Worm (Caenorhabditis elegans): ENCODE data around the gene trpa-1.

Gene trpa-1

DNA sequence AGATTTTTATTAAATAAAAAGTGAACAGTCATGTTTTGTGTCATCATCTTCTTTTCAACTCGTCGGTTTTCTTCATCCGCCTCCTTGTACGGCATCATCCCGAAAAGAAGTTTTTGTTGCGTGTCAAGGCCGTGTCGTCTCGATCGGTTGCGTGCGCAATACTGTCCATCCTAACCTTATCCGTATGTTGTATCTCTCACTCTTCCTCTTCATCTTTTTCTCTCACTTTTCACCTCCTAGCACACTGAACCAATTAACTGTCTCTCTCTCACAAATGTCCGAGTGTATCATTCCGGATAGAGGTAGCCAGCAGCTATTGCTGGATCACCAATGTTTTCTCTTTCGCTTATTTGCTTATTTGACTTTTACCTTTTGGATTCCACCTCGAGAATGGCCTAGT is 19.2 kb downstream of the trpa-1 start:
- TF ChIP-seq dmd-4 (tag; optimal IDR thresholded peaks at IDR 0.05; ENCODE audit: borderline replicate concordance) (no peak), che-1 (tag; optimal IDR thresholded peaks at IDR 0.05) (no peak), npax-4 (tag; optimal IDR thresholded peaks at IDR 0.05) (no peak), ztf-16 (tag; optimal IDR thresholded peaks at IDR 0.05) (no peak), nfya-1 (tag; optimal IDR thresholded peaks at IDR 0.05) (no peak), pqm-1 (tag; optimal IDR thresholded peaks at IDR 0.05) (no peak), ceh-22 (tag; optimal IDR thresholded peaks at IDR 0.05) (no peak), ceh-24 (tag; optimal IDR thresholded peaks at IDR 0.05) (no peak), gmeb-2 (tag; optimal IDR thresholded peaks at IDR 0.05) (no peak), ceh-2 (tag; optimal IDR thresholded peaks at IDR 0.05) (no peak), ceh-14 (tag; optimal IDR thresholded peaks at IDR 0.05) (no peak), ceh-6 (GFP tag; optimal IDR thresholded peaks at IDR 0.05) (no peak), unc-3 (GFP tag; conservative IDR thresholded peaks at IDR 0.05) (no peak), unc-3 (tag; optimal IDR thresholded peaks at IDR 0.05) (no peak)

- TF ChIP-seq C08G9.2 (tag; optimal IDR thresholded peaks at IDR 0.05) = no peak
- no peak for TF ChIP-seq K09A11.1 (tag; optimal IDR thresholded peaks at IDR 0.05; ENCODE audit: insufficient read depth)
- TF ChIP-seq ama-1 (optimal IDR thresholded peaks at IDR 0.05) = no peak
- no peak for TF ChIP-seq rnt-1 (tag; optimal IDR thresholded peaks at IDR 0.05)
- no peak for TF ChIP-seq lin-11 (tag; optimal IDR thresholded peaks at IDR 0.05)
- TF ChIP-seq ceh-31 (tag; optimal IDR thresholded peaks at IDR 0.05) = no peak
- no peak for TF ChIP-seq odd-2 (tag; optimal IDR thresholded peaks at IDR 0.05)
- no peak for TF ChIP-seq eyg-1 (tag; optimal IDR thresholded peaks at IDR 0.05)
Measured at ce11 chrIV:11885313-11885712, 21.0 kb downstream of the trpa-1 start, which contains the start of gene let-653. TSS of gene let-653 (plus strand) at chrIV:11885613.

DNA sequence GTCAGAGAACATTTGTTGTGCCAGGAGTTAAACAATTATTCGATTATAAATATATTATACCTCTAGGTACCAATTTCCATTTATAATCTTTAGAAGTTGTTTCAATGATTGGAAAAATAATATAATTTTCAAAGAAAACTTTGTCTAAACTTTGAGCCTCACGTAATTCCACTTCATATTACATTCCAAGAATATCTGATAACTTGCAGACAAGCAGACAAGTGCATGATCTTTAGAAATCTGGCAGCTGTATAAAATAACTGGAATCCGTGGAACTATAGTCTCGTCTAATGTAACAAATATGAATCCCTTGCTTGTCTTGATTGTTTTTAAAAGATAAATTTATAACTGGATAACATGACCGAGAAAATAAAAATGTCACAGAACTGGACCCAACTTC is 28.2 kb downstream of the trpa-1 start:
- TF ChIP-seq ttx-3 (tag; optimal IDR thresholded peaks at IDR 0.05) = no peak
- TF ChIP-seq unc-42 (tag; optimal IDR thresholded peaks at IDR 0.05) = no peak
- no peak for TF ChIP-seq ama-1 (optimal IDR thresholded peaks at IDR 0.05)
- no peak for TF ChIP-seq ceh-45 (GFP tag; IDR thresholded peaks at IDR 0.05)
- no peak for TF ChIP-seq ceh-22 (tag; optimal IDR thresholded peaks at IDR 0.05)
- TF ChIP-seq nfya-1 (tag; optimal IDR thresholded peaks at IDR 0.05) = no peak
- TF ChIP-seq gmeb-2 (tag; optimal IDR thresholded peaks at IDR 0.05) = no peak
- TF ChIP-seq unc-3 (GFP tag; conservative IDR thresholded peaks at IDR 0.05) = no peak
- TF ChIP-seq unc-3 (tag; optimal IDR thresholded peaks at IDR 0.05) = no peak
- no peak for TF ChIP-seq K09A11.1 (tag; optimal IDR thresholded peaks at IDR 0.05; ENCODE audit: insufficient read depth)
- no peak for TF ChIP-seq dve-1 (tag; optimal IDR thresholded peaks at IDR 0.05)
- no peak for TF ChIP-seq ceh-48 (tag; optimal IDR thresholded peaks at IDR 0.05)
- no peak for TF ChIP-seq tbx-2 (tag; optimal IDR thresholded peaks at IDR 0.05)
- TF ChIP-seq madf-2 (tag; optimal IDR thresholded peaks at IDR 0.05) = no peak
- TF ChIP-seq odd-2 (tag; optimal IDR thresholded peaks at IDR 0.05) = no peak

DNA sequence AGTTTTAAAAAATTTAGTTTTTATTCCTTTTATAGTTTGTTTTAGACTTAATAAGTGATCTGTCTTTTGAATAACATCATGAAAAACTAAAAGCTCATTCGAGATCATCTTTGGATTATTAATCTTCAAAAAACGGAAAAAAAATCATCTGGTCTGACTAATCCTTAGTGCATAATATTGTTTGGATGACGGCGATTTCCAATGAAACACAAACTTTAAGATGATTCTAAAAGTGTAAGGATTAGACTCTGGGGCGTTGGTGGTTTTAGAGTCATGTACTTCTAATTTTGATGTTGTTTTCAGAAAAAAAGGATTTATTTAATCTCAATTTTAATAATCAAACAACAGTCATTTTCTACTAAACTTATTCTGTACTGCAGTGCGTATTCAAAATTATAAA is 29.0 kb downstream of the trpa-1 start:
- TF ChIP-seq ref-2 (tag; optimal IDR thresholded peaks at IDR 0.05) = no peak
- no peak for TF ChIP-seq gmeb-2 (tag; optimal IDR thresholded peaks at IDR 0.05)
- TF ChIP-seq lin-11 (tag; optimal IDR thresholded peaks at IDR 0.05) = no peak
- no peak for TF ChIP-seq ets-4 (tag; optimal IDR thresholded peaks at IDR 0.05)
- TF ChIP-seq ceh-6 (GFP tag; optimal IDR thresholded peaks at IDR 0.05) = no peak

ce11 chrIV:11897710-11898109 is 33.4 kb downstream of the trpa-1 start:
- TF ChIP-seq ets-4 (tag; optimal IDR thresholded peaks at IDR 0.05) (no peak), rnt-1 (tag; optimal IDR thresholded peaks at IDR 0.05) (no peak), npax-4 (tag; optimal IDR thresholded peaks at IDR 0.05) (no peak), sox-2 (GFP tag; IDR thresholded peaks at IDR 0.05) (no peak), fax-1 (tag; optimal IDR thresholded peaks at IDR 0.05) (no peak), ref-2 (tag; optimal IDR thresholded peaks at IDR 0.05) (no peak), pat-9 (tag; optimal IDR thresholded peaks at IDR 0.05) (no peak), elt-2 (tag; optimal IDR thresholded peaks at IDR 0.05) (no peak), ttx-3 (tag; optimal IDR thresholded peaks at IDR 0.05) (no peak), che-1 (tag; optimal IDR thresholded peaks at IDR 0.05) (no peak), ceh-22 (tag; optimal IDR thresholded peaks at IDR 0.05) (no peak), odd-2 (tag; optimal IDR thresholded peaks at IDR 0.05) (no peak), elt-4 (tag; optimal IDR thresholded peaks at IDR 0.05) (no peak), pha-2 (tag; optimal IDR thresholded peaks at IDR 0.05) (no peak), ahr-1 (tag; optimal IDR thresholded peaks at IDR 0.05) (no peak), unc-3 (GFP tag; conservative IDR thresholded peaks at IDR 0.05) (no peak), unc-3 (tag; optimal IDR thresholded peaks at IDR 0.05) (no peak), T23F11.4 (GFP tag; optimal IDR thresholded peaks at IDR 0.05) (no peak)

Data from whole organism, late embryonic.